Worm (Caenorhabditis elegans) whole organism, L2 larva: ENCODE measurements around the gene srg-10.

ENCODE experiments used
- ama-1 ChIP-seq: fragments of 150-350 bp; optimal IDR thresholded peaks from 2 replicates; lab custom pipeline; 2018; ENCODE audit warnings: inconsistent platforms
- nhr-129 ChIP-seq: fragments of 150-350 bp; optimal IDR thresholded peaks from 2 replicates; lab custom pipeline; 2014; ENCODE audit warnings: missing biosample characterization, missing genetic modification characterization

ce11 chrIII:4695057-4695456 is 17.5 kb downstream of the srg-10 start, which contains the start of gene T04A8.7:
- TF ChIP-seq ama-1 (lab: Kevin White, UChicago) (no peak), nhr-129 (tag; lab: Kevin White, UChicago) (no peak)
